Fruit fly (Drosophila melanogaster): ENCODE measurements around the gene Unr.

DNA sequence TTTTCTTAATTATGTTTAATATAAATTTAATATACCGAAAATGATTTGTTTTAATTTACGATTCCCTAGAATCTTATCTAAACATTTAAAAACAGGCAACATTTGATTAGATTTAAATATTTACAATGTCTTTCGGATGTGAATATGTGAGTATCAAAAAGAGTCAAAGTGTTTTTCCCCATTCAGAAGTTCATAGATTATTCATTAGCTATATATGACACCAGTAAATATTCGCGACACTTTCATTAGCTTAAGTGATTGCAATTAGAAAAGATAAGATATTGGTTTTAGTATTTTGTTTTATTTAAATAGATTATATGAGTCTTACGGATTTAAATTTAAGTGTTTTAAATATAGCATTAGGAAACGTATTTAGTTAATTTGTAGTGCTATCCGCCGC, 48.0 kb downstream of the Unr start:
- TF ChIP-seq pan (optimal IDR thresholded peaks at IDR 0.05) (no peak), psq (optimal IDR thresholded peaks at IDR 0.05) (no peak), usp (GFP tag; optimal IDR thresholded peaks at IDR 0.05) (no peak), CG8478 (optimal IDR thresholded peaks at IDR 0.05) (no peak)
